Worm (Caenorhabditis elegans): ENCODE results near the gene Y82E9BR.20.

DNA sequence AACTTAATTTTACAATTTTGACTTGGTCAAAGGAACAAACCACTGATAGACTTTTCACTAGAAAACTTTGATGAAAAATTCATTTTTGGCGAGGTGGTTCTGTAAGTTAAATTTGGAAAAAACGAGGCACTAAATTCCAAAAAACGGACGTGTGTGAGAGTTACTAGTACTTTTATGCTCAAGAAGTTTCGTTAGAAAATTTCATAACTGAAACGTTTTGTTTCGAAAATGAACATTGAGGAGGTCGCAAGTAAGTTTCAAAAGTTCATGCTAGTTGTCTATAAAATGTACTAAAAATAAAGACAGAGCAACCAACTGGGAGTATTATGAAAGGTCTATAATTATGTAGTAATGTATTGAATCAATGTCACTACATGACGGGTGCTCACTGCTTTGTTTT, 17.5 kb downstream of the Y82E9BR.20 start, which contains the start of gene pals-17:
- TF ChIP-seq ama-1 (optimal IDR thresholded peaks at IDR 0.05) (no peak), B0310.2 (tag; optimal IDR thresholded peaks at IDR 0.05) (no peak), tbx-37 (GFP tag; conservative IDR thresholded peaks at IDR 0.05) (no peak), ceh-13 (GFP tag; optimal IDR thresholded peaks at IDR 0.05) (no peak), hnd-1 (tag; optimal IDR thresholded peaks at IDR 0.05) (no peak), hmg-4 (GFP tag; optimal IDR thresholded peaks at IDR 0.05) (no peak), scrt-1 (GFP tag; IDR thresholded peaks at IDR 0.05) (no peak), tra-4 (tag; optimal IDR thresholded peaks at IDR 0.05) (no peak), pes-1 (GFP tag; IDR thresholded peaks at IDR 0.05) (no peak), ets-7 (tag; optimal IDR thresholded peaks at IDR 0.05) (no peak)
